Worm (Caenorhabditis elegans) whole organism, young adult: ENCODE measurements around the gene tag-340.

Experiments used
- C17E4.6 ChIP-seq: fragments of 200-800 bp; sonication (Bioruptor generic); IDR thresholded peaks from 2 replicates; pipeline ENCODE4 v1.3.6; 2022; ENCODE audit warnings: missing genetic modification reagents, missing genetic modification characterization, missing compliant biosample characterization
- F22D6.2 ChIP-seq: sonication (generic microtip); optimal IDR thresholded peaks from 2 replicates; lab custom pipeline; 2016; ENCODE audit warnings: mild to moderate bottlenecking, missing genetic modification characterization, missing compliant biosample characterization
- F33H1.4 ChIP-seq: fragments of 200-800 bp; sonication (Bioruptor generic); IDR thresholded peaks from 2 replicates; pipeline ENCODE4 v1.3.6; 2022; ENCODE audit warnings: missing genetic modification reagents, missing genetic modification characterization, missing compliant biosample characterization
- F55B11.4 ChIP-seq: sonication (generic microtip); optimal IDR thresholded peaks from 2 replicates; lab custom pipeline; 2016; ENCODE audit warnings: missing compliant biosample characterization, missing genetic modification characterization, borderline replicate concordance; ENCODE audit not compliant: insufficient read depth
- Y56A3A.18 ChIP-seq: fragments of 200-800 bp; sonication (Bioruptor generic); IDR thresholded peaks from 2 replicates; pipeline ENCODE4 v1.3.6; 2022; ENCODE audit warnings: missing genetic modification reagents, missing genetic modification characterization, missing compliant biosample characterization
- Y95B8A.8 ChIP-seq: fragments of 200-800 bp; sonication (Bioruptor generic); IDR thresholded peaks from 2 replicates; pipeline ENCODE4 v1.3.6; 2022; ENCODE audit warnings: missing genetic modification reagents, missing genetic modification characterization, missing compliant biosample characterization
- aptf-3 ChIP-seq: fragments of 200-800 bp; sonication (Bioruptor generic); IDR thresholded peaks from 2 replicates; pipeline ENCODE4 v1.3.6; 2022; ENCODE audit warnings: missing genetic modification characterization, missing compliant biosample characterization
- athp-1 ChIP-seq: sonication (generic microtip); optimal IDR thresholded peaks from 2 replicates; lab custom pipeline; 2017; ENCODE audit warnings: mild to moderate bottlenecking, missing genetic modification characterization, missing compliant biosample characterization
- ceh-27 ChIP-seq: fragments of 200-800 bp; sonication (Bioruptor generic); optimal IDR thresholded peaks from 2 replicates; lab custom pipeline; 2018; ENCODE audit warnings: mild to moderate bottlenecking, missing genetic modification characterization, moderate library complexity, missing compliant biosample characterization
- ceh-91 ChIP-seq: fragments of 200-800 bp; sonication (Bioruptor generic); IDR thresholded peaks from 2 replicates; pipeline ENCODE4 v1.3.6; 2022; ENCODE audit warnings: missing genetic modification reagents, missing genetic modification characterization, missing compliant biosample characterization
- die-1 ChIP-seq: sonication (generic microtip); optimal IDR thresholded peaks from 2 replicates; lab custom pipeline; 2016; ENCODE audit warnings: missing genotype, mild to moderate bottlenecking, missing genetic modification characterization, missing compliant biosample characterization
- dox-1 ChIP-seq: fragments of 200-800 bp; sonication (Bioruptor generic); IDR thresholded peaks from 2 replicates; pipeline ENCODE4 v1.3.6; 2022; ENCODE audit warnings: missing genetic modification reagents, missing genetic modification characterization, missing compliant biosample characterization
- dpff-1 ChIP-seq: sonication (generic microtip); optimal IDR thresholded peaks from 2 replicates; lab custom pipeline; 2017; ENCODE audit warnings: mild to moderate bottlenecking, missing genetic modification characterization, missing compliant biosample characterization
- hmg-1.2 ChIP-seq: fragments of 200-800 bp; sonication (Bioruptor generic); IDR thresholded peaks from 2 replicates; pipeline ENCODE4 v1.3.6; 2022; ENCODE audit warnings: missing genetic modification reagents, missing genetic modification characterization, missing compliant biosample characterization
- lin-54 ChIP-seq: fragments of 200-800 bp; sonication (Bioruptor generic); optimal IDR thresholded peaks from 2 replicates; lab custom pipeline; 2018; ENCODE audit warnings: mild to moderate bottlenecking, missing genetic modification characterization, missing compliant biosample characterization
- lir-1 ChIP-seq: fragments of 200-800 bp; sonication (Bioruptor generic); conservative IDR thresholded peaks from 2 replicates; pipeline ENCODE4 v1.3.6; 2022; ENCODE audit warnings: missing genetic modification reagents, missing genetic modification characterization, missing compliant biosample characterization
- lsl-1 ChIP-seq: fragments of 200-800 bp; sonication (Bioruptor generic); optimal IDR thresholded peaks from 2 replicates; lab custom pipeline; 2018; ENCODE audit warnings: mild to moderate bottlenecking, missing genetic modification characterization, moderate library complexity, missing compliant biosample characterization
- madf-6 ChIP-seq: fragments of 200-800 bp; sonication (Bioruptor generic); IDR thresholded peaks from 2 replicates; pipeline ENCODE4 v1.3.6; 2022; ENCODE audit warnings: missing genetic modification reagents, missing genetic modification characterization, missing compliant biosample characterization
- madf-8 ChIP-seq: fragments of 200-800 bp; sonication (Bioruptor generic); conservative IDR thresholded peaks from 2 replicates; pipeline ENCODE4 v1.3.6; 2022; ENCODE audit warnings: missing genetic modification reagents, missing genetic modification characterization, missing compliant biosample characterization
- mcd-1 ChIP-seq: fragments of 200-800 bp; sonication (Bioruptor generic); IDR thresholded peaks from 2 replicates; pipeline ENCODE4 v1.3.6; 2022; ENCODE audit warnings: missing genetic modification reagents, missing genetic modification characterization, missing compliant biosample characterization
- mel-28 ChIP-seq: sonication (generic microtip); optimal IDR thresholded peaks from 2 replicates; lab custom pipeline; 2016; ENCODE audit warnings: borderline replicate concordance, mild to moderate bottlenecking, missing genetic modification characterization, missing compliant biosample characterization
- nfya-1 ChIP-seq: sonication (generic microtip); optimal IDR thresholded peaks from 2 replicates; lab custom pipeline; 2017; ENCODE audit warnings: antibody characterized with exemption, missing compliant biosample characterization, missing genetic modification characterization, borderline replicate concordance; ENCODE audit not compliant: insufficient read depth
- nfyb-1 ChIP-seq: fragments of 200-800 bp; sonication (Bioruptor generic); IDR thresholded peaks from 2 replicates; pipeline ENCODE4 v1.3.6; 2022; ENCODE audit warnings: missing genetic modification reagents, missing genetic modification characterization, missing compliant biosample characterization
- nhr-120 ChIP-seq: fragments of 200-800 bp; sonication (Bioruptor generic); IDR thresholded peaks from 2 replicates; pipeline ENCODE4 v1.3.6; 2022; ENCODE audit warnings: missing genetic modification characterization, missing compliant biosample characterization
- nhr-179 ChIP-seq: sonication (generic microtip); optimal IDR thresholded peaks from 2 replicates; lab custom pipeline; 2016; ENCODE audit warnings: mild to moderate bottlenecking, missing genetic modification characterization, missing compliant biosample characterization
- nhr-80 ChIP-seq: sonication (generic microtip); optimal IDR thresholded peaks from 2 replicates; lab custom pipeline; 2016; ENCODE audit warnings: missing genetic modification characterization, missing compliant biosample characterization
- pbrm-1 ChIP-seq: fragments of 200-800 bp; sonication (Bioruptor generic); IDR thresholded peaks from 2 replicates; pipeline ENCODE4 v1.3.6; 2022; ENCODE audit warnings: missing genetic modification reagents, missing genetic modification characterization, missing compliant biosample characterization
- rcor-1 ChIP-seq: fragments of 200-800 bp; sonication (Bioruptor generic); IDR thresholded peaks from 2 replicates; pipeline ENCODE4 v1.3.6; 2022; ENCODE audit warnings: missing genetic modification reagents, missing genetic modification characterization, missing compliant biosample characterization
- sptf-2 ChIP-seq: fragments of 200-800 bp; sonication (Bioruptor generic); optimal IDR thresholded peaks from 2 replicates; lab custom pipeline; 2018; ENCODE audit warnings: mild to moderate bottlenecking, missing genetic modification characterization, missing compliant biosample characterization
- unc-130 ChIP-seq: sonication (generic microtip); optimal IDR thresholded peaks from 2 replicates; lab custom pipeline; 2016; ENCODE audit warnings: missing genetic modification reagents, missing genetic modification characterization, missing compliant biosample characterization
- xnd-1 ChIP-seq: sonication (generic microtip); optimal IDR thresholded peaks from 2 replicates; lab custom pipeline; 2016; ENCODE audit warnings: missing genotype, missing genetic modification reagents, missing genetic modification characterization, missing compliant biosample characterization
- ztf-18 ChIP-seq: sonication (generic microtip); optimal IDR thresholded peaks from 2 replicates; lab custom pipeline; 2016; ENCODE audit warnings: missing genotype, mild to moderate bottlenecking, missing genetic modification characterization, missing compliant biosample characterization
- ztf-6 ChIP-seq: fragments of 200-800 bp; sonication (Bioruptor generic); IDR thresholded peaks from 2 replicates; pipeline ENCODE4 v1.3.6; 2022; ENCODE audit warnings: missing genetic modification reagents, missing genetic modification characterization, missing compliant biosample characterization

tag-340 gene

ce11 chrIII:4883429-4883828 lies 16.9 kb upstream of the tag-340 start, which contains the start of gene clec-5 (continued):
- TF ChIP-seq madf-8 (GFP tag; lab: Robert Waterston, UW) (no peak), nfyb-1 (GFP tag; lab: Robert Waterston, UW) (no peak), mel-28 (tag; lab: Kevin White, UChicago) (no peak), F55B11.4 (tag; lab: Kevin White, UChicago) (no peak), nhr-120 (GFP tag; lab: Robert Waterston, UW) (no peak)

ce11 chrIII:4887291-4887690 lies 13.0 kb upstream of the tag-340 start, which contains the start of gene clec-6:
TSS of gene clec-6 (minus strand) at chrIII:4887444.
- no peak for TF ChIP-seq Y95B8A.8 (GFP tag; lab: Robert Waterston, UW)
- TF ChIP-seq nhr-80 = peak; percentile 41
- TF ChIP-seq athp-1 (tag; lab: Kevin White, UChicago) = no peak

- peak; percentile 72 for TF ChIP-seq madf-8 (GFP tag; lab: Robert Waterston, UW)
- peak; percentile 84 for TF ChIP-seq xnd-1 (tag; lab: Kevin White, UChicago)
- TF ChIP-seq lir-1 (GFP tag; lab: Robert Waterston, UW) = no peak
- TF ChIP-seq lsl-1 (GFP tag; lab: Kevin White, UChicago) = peak; percentile 95
- 0 out of 2 replicates have a peak, but pooled peaks have one; percentile 8 for TF ChIP-seq dox-1 (GFP tag; lab: Robert Waterston, UW)
- TF ChIP-seq ceh-91 (GFP tag; lab: Robert Waterston, UW) = peak; percentile 66; the same call in 1 of the 2 replicates
- TF ChIP-seq hmg-1.2 = 0 out of 2 replicates have a peak, but pooled peaks have one; percentile 14
- TF ChIP-seq mcd-1 (GFP tag; lab: Robert Waterston, UW) = peak; percentile 26; the same call in 1 of the 2 replicates
- TF ChIP-seq F22D6.2 (tag; lab: Kevin White, UChicago) = no peak
- no peak for TF ChIP-seq ztf-6 (GFP tag; lab: Robert Waterston, UW)
- peak; percentile 90 for TF ChIP-seq F33H1.4 (GFP tag; lab: Robert Waterston, UW)
- TF ChIP-seq nhr-179 (tag; lab: Kevin White, UChicago) = no peak
- TF ChIP-seq madf-6 = peak; percentile 90
- TF ChIP-seq ztf-18 (tag; lab: Kevin White, UChicago) = peak; percentile 21
- TF ChIP-seq lin-54 (GFP tag; lab: Kevin White, UChicago) = peak; percentile 12
These were observed 9.3 kb upstream of the tag-340 start, which contains the start of gene F26F4.5 for ce11 chrIII:4890997-4891396. TSS of gene F26F4.5 (minus strand) at chrIII:4891252.

- TF ChIP-seq nfya-1 = no peak
- TF ChIP-seq pbrm-1 (GFP tag; lab: Robert Waterston, UW) = no peak
- TF ChIP-seq sptf-2 (GFP tag; lab: Kevin White, UChicago) = no peak
- TF ChIP-seq C17E4.6 (GFP tag; lab: Robert Waterston, UW) = no peak
- no peak for TF ChIP-seq unc-130
- TF ChIP-seq rcor-1 (GFP tag; lab: Robert Waterston, UW) = no peak
- no peak for TF ChIP-seq dpff-1 (tag; lab: Kevin White, UChicago)
- TF ChIP-seq aptf-3 = no peak
- TF ChIP-seq ceh-27 (GFP tag; lab: Kevin White, UChicago) = no peak
- no peak for TF ChIP-seq Y56A3A.18
- no peak for TF ChIP-seq nhr-120 (GFP tag; lab: Robert Waterston, UW)
- no peak for TF ChIP-seq die-1
These were observed 6.8 kb upstream of the tag-340 start, which contains the start of gene F26F4.6 for ce11 chrIII:4893540-4893939. TSS of gene F26F4.6 (minus strand) at chrIII:4893640.
